Fruit fly (Drosophila melanogaster) whole organism, prepupa: ENCODE measurements around the gene Gr21a.

Experiments
- Blimp-1 ChIP-seq: fragments of 200-800 bp; sonication (Bioruptor generic); optimal IDR thresholded peaks from 3 replicates; lab custom pipeline; 2017; ENCODE audit warnings: missing biosample characterization, missing genetic modification characterization, mild to moderate bottlenecking, moderate library complexity, missing genetic modification reagents
- CG11902 ChIP-seq: fragments of 200-800 bp; sonication (Bioruptor generic); optimal IDR thresholded peaks from 3 replicates; lab custom pipeline; 2016; ENCODE audit warnings: missing biosample characterization, missing genetic modification characterization
- CG16779 ChIP-seq: fragments of 200-800 bp; sonication (Bioruptor generic); optimal IDR thresholded peaks from 3 replicates; lab custom pipeline; 2017; ENCODE audit warnings: missing biosample characterization, mild to moderate bottlenecking, missing genetic modification characterization
- CG31627 ChIP-seq: fragments of 200-800 bp; sonication (Bioruptor generic); optimal IDR thresholded peaks from 3 replicates; lab custom pipeline; 2016; ENCODE audit warnings: missing biosample characterization, missing genetic modification characterization
- CG32006 ChIP-seq: fragments of 200-800 bp; sonication (Bioruptor generic); optimal IDR thresholded peaks from 3 replicates; lab custom pipeline; 2017; ENCODE audit warnings: missing biosample characterization, mild to moderate bottlenecking, missing genetic modification characterization
- CG34406 ChIP-seq: fragments of 200-800 bp; sonication (Bioruptor generic); optimal IDR thresholded peaks from 3 replicates; lab custom pipeline; 2016; ENCODE audit warnings: missing biosample characterization, missing genetic modification characterization
- CG3919 ChIP-seq: fragments of 200-800 bp; sonication (Bioruptor generic); optimal IDR thresholded peaks from 3 replicates; lab custom pipeline; 2016; ENCODE audit warnings: missing biosample characterization, missing genetic modification characterization
- CG6163 ChIP-seq: fragments of 200-800 bp; sonication (Bioruptor generic); IDR thresholded peaks from 3 replicates; pipeline ENCODE4 v1.3.6; 2022; ENCODE audit warnings: missing biosample characterization, missing genetic modification characterization
- CG6276 ChIP-seq: fragments of 200-800 bp; sonication (Bioruptor generic); optimal IDR thresholded peaks from 2 replicates; lab custom pipeline; 2017; ENCODE audit warnings: missing biosample characterization, mild to moderate bottlenecking, missing genetic modification characterization
- CG6792 ChIP-seq: fragments of 200-800 bp; sonication (Bioruptor generic); optimal IDR thresholded peaks from 3 replicates; lab custom pipeline; 2016; ENCODE audit warnings: missing biosample characterization, missing genetic modification characterization
- CG6808 ChIP-seq: fragments of 200-800 bp; sonication (Bioruptor generic); optimal IDR thresholded peaks from 3 replicates; lab custom pipeline; 2017; ENCODE audit warnings: missing biosample characterization, missing genetic modification characterization, mild to moderate bottlenecking, moderate library complexity, missing genetic modification reagents
- CG7368 ChIP-seq: fragments of 200-800 bp; sonication (Bioruptor generic); optimal IDR thresholded peaks from 3 replicates; lab custom pipeline; 2016; ENCODE audit warnings: missing biosample characterization, missing genetic modification characterization
- CG8319 ChIP-seq: fragments of 200-800 bp; sonication (Bioruptor generic); optimal IDR thresholded peaks from 3 replicates; lab custom pipeline; 2016; ENCODE audit warnings: missing biosample characterization, missing genetic modification characterization
- CG8632 ChIP-seq: fragments of 200-800 bp; sonication (Bioruptor generic); optimal IDR thresholded peaks from 3 replicates; lab custom pipeline; 2016; ENCODE audit warnings: missing biosample characterization, missing genetic modification characterization
- CG9139 ChIP-seq: fragments of 200-800 bp; sonication (Bioruptor generic); optimal IDR thresholded peaks from 3 replicates; lab custom pipeline; 2017; ENCODE audit warnings: missing biosample characterization, mild to moderate bottlenecking, missing genetic modification characterization
- Eip93F ChIP-seq: fragments of 200-800 bp; sonication (Bioruptor generic); optimal IDR thresholded peaks from 2 replicates; lab custom pipeline; 2016; ENCODE audit warnings: missing biosample characterization, mild to moderate bottlenecking, missing genetic modification characterization
- Ets96B ChIP-seq: fragments of 200-800 bp; optimal IDR thresholded peaks from 2 replicates; lab custom pipeline; 2019; ENCODE audit warnings: missing biosample characterization, mild to moderate bottlenecking, missing genetic modification characterization, moderate library complexity
- Gug ChIP-seq: fragments of 200-800 bp; sonication (Bioruptor generic); IDR thresholded peaks from 2 replicates; pipeline ENCODE4 v1.3.6; 2022; ENCODE audit warnings: missing biosample characterization, missing genetic modification characterization
- Lpt ChIP-seq: fragments of 200-800 bp; sonication (Bioruptor generic); optimal IDR thresholded peaks from 3 replicates; lab custom pipeline; 2016; ENCODE audit warnings: missing biosample characterization, missing genetic modification characterization
- OdsH ChIP-seq: fragments of 200-800 bp; sonication (Bioruptor generic); optimal IDR thresholded peaks from 3 replicates; lab custom pipeline; 2016; ENCODE audit warnings: missing biosample characterization, missing genetic modification characterization
- Sox102F ChIP-seq: fragments of 200-800 bp; sonication (Bioruptor generic); optimal IDR thresholded peaks from 2 replicates; lab custom pipeline; 2016; ENCODE audit warnings: missing biosample characterization, mild to moderate bottlenecking, missing genetic modification characterization
- Sox15 ChIP-seq: fragments of 200-800 bp; sonication (Bioruptor generic); optimal IDR thresholded peaks from 3 replicates; lab custom pipeline; 2016; ENCODE audit warnings: missing biosample characterization, missing genetic modification characterization
- achi ChIP-seq: fragments of 200-800 bp; sonication (Bioruptor generic); optimal IDR thresholded peaks from 3 replicates; lab custom pipeline; 2016; ENCODE audit warnings: missing biosample characterization, missing genetic modification characterization
- acj6 ChIP-seq: fragments of 200-800 bp; sonication (Bioruptor generic); optimal IDR thresholded peaks from 3 replicates; lab custom pipeline; 2016; ENCODE audit warnings: missing biosample characterization, missing genetic modification characterization
- cyc ChIP-seq: fragments of 200-800 bp; sonication (Bioruptor generic); optimal IDR thresholded peaks from 3 replicates; lab custom pipeline; 2016; ENCODE audit warnings: missing biosample characterization, missing genetic modification characterization
- dac ChIP-seq: fragments of 200-800 bp; sonication (Bioruptor generic); optimal IDR thresholded peaks from 2 replicates; lab custom pipeline; 2017; ENCODE audit warnings: missing biosample characterization, mild to moderate bottlenecking, missing genetic modification characterization
- dsx ChIP-seq: fragments of 200-800 bp; optimal IDR thresholded peaks from 3 replicates; lab custom pipeline; 2019; ENCODE audit warnings: missing biosample characterization, mild to moderate bottlenecking, missing genetic modification characterization, moderate library complexity; ENCODE audit not compliant: poor library complexity, severe bottlenecking
- esn ChIP-seq: fragments of 200-800 bp; sonication (Bioruptor generic); optimal IDR thresholded peaks from 2 replicates; lab custom pipeline; 2016; ENCODE audit warnings: missing biosample characterization, mild to moderate bottlenecking, missing genetic modification characterization, moderate library complexity
- fd59A ChIP-seq: fragments of 200-800 bp; sonication (Bioruptor generic); optimal IDR thresholded peaks from 2 replicates; lab custom pipeline; 2017; ENCODE audit warnings: missing biosample characterization, mild to moderate bottlenecking, missing genetic modification characterization, missing genetic modification reagents
- fd85E ChIP-seq: fragments of 200-800 bp; sonication (Bioruptor generic); optimal IDR thresholded peaks from 3 replicates; lab custom pipeline; 2016; ENCODE audit warnings: missing biosample characterization, missing genetic modification characterization
- fkh ChIP-seq: fragments of 200-800 bp; sonication (Bioruptor generic); optimal IDR thresholded peaks from 3 replicates; lab custom pipeline; 2017; ENCODE audit warnings: missing biosample characterization, mild to moderate bottlenecking, missing genetic modification characterization, moderate library complexity
- lz ChIP-seq: fragments of 200-800 bp; sonication (Bioruptor generic); optimal IDR thresholded peaks from 3 replicates; lab custom pipeline; 2016; ENCODE audit warnings: missing biosample characterization, missing genetic modification characterization
- salr ChIP-seq, 2 experiments: fragments of 200-800 bp; sonication (Bioruptor generic); optimal IDR thresholded peaks; 3 replicates each; lab custom pipeline; 2016 to 2018; ENCODE audit warnings: missing biosample characterization in 2 of 2, missing genetic modification characterization in 2 of 2, mild to moderate bottlenecking in 1 of 2
- spab ChIP-seq: fragments of 200-800 bp; sonication (Bioruptor generic); optimal IDR thresholded peaks from 2 replicates; lab custom pipeline; 2017; ENCODE audit warnings: missing biosample characterization, mild to moderate bottlenecking, missing genetic modification characterization, missing genetic modification reagents
- svp ChIP-seq: fragments of 200-800 bp; sonication (Bioruptor generic); peaks from one replicate; lab custom pipeline; 2016; ENCODE audit warnings: missing biosample characterization, missing genetic modification characterization
- topi ChIP-seq: fragments of 200-800 bp; sonication (Bioruptor generic); optimal IDR thresholded peaks from 3 replicates; lab custom pipeline; 2016; ENCODE audit warnings: missing biosample characterization, missing genetic modification characterization
- vri ChIP-seq: fragments of 200-800 bp; sonication (Bioruptor generic); optimal IDR thresholded peaks from 3 replicates; lab custom pipeline; 2016; ENCODE audit warnings: missing biosample characterization, mild to moderate bottlenecking, missing genetic modification characterization

Gr21a gene

dm6 chr2L:790698-791097 is 10.4 kb downstream of the Gr21a start, which contains the start of gene Pkg21D:
Gene Pkg21D, minus strand, starts transcription at chr2L:790798.
- TF ChIP-seq topi (GFP tag; lab: Kevin White, UChicago) (no peak), Blimp-1 (no peak), CG9139 (no peak), CG3919 (GFP tag; lab: Kevin White, UChicago) (no peak)
- TF ChIP-seq, all 60 proteins: peak for 0

dm6 chr2L:810277-810676 is 30.0 kb downstream of the Gr21a start, which contains the start of gene Nnf1b:
Gene Nnf1b, plus strand, starts transcription at chr2L:810577.
- TF ChIP-seq lz = no peak
- no peak for TF ChIP-seq dsx (GFP tag; lab: Kevin White, UChicago)
- TF ChIP-seq CG8632 = no peak
- no peak for TF ChIP-seq topi (GFP tag; lab: Kevin White, UChicago)
- no peak for TF ChIP-seq CG6276 (GFP tag; lab: Kevin White, UChicago)
- TF ChIP-seq CG9139 = no peak
- TF ChIP-seq CG7368 = no peak
- no peak for TF ChIP-seq CG8319 (GFP tag; lab: Kevin White, UChicago)
- no peak for TF ChIP-seq Sox15 (GFP tag; lab: Kevin White, UChicago)
- TF ChIP-seq Sox102F (GFP tag; lab: Kevin White, UChicago) = no peak
- TF ChIP-seq, all 60 proteins: peak for 0

- TF ChIP-seq acj6 (GFP tag; lab: Kevin White, UChicago) (no peak), CG6808 (GFP tag; lab: Kevin White, UChicago) (no peak), Sox15 (GFP tag; lab: Kevin White, UChicago) (no peak), CG3919 (GFP tag; lab: Kevin White, UChicago) (no peak), CG31627 (GFP tag; lab: Kevin White, UChicago) (no peak), dac (no peak), Lpt (no peak), CG6163 (no peak), fd85E (GFP tag; lab: Kevin White, UChicago) (no peak), salr (GFP tag; optimal IDR thresholded peaks at IDR 0.05; lab: Kevin White, UChicago) (no peak)
Observed at dm6 chr2L:811405-811804, 31.1 kb downstream of the Gr21a start, which contains the start of gene Dbp21E2. Gene Dbp21E2, plus strand, starts transcription at chr2L:811584.

- TF ChIP-seq Gug (no peak), CG6808 (GFP tag; lab: Kevin White, UChicago) (peak; percentile 12), CG9139 (peak; percentile 9), Blimp-1 (no peak), fkh (peak; percentile 95), OdsH (GFP tag; lab: Kevin White, UChicago) (no peak)
Observed at dm6 chr2L:815785-816389, 35.6 kb downstream of the Gr21a start, which contains the start of the genes Saf6 and Pex12. Gene Saf6, minus strand, starts transcription at chr2L:815950. Gene Pex12, plus strand, starts transcription at chr2L:815993.

dm6 chr2L:817850-818249 is 37.6 kb downstream of the Gr21a start, which contains the start of gene CG15880:
Gene CG15880, minus strand, starts transcription at chr2L:817950.
- TF ChIP-seq Sox102F (GFP tag; lab: Kevin White, UChicago) (no peak), CG8319 (GFP tag; lab: Kevin White, UChicago) (no peak), CG6792 (GFP tag; lab: Kevin White, UChicago) (no peak), CG32006 (GFP tag; lab: Kevin White, UChicago) (no peak), CG11902 (no peak)

dm6 chr2L:819315-820032 is 39.2 kb downstream of the Gr21a start, which contains the start of the genes PGAP2 and Clp:
Gene PGAP2, minus strand, starts transcription at chr2L:819508.
Gene Clp, plus strand, starts transcription at chr2L:819964.
- no peak for TF ChIP-seq OdsH (GFP tag; lab: Kevin White, UChicago)
- TF ChIP-seq Lpt = peak; percentile 13
- peak; percentile 64 for TF ChIP-seq cyc (GFP tag; lab: Kevin White, UChicago)
- peak in 1 of 2 experiments; percentile 14 for TF ChIP-seq salr (GFP tag; optimal IDR thresholded peaks at IDR 0.05; lab: Kevin White, UChicago)
- TF ChIP-seq CG34406 = peak; percentile 38
- TF ChIP-seq spab = peak; percentile 12
- peak; percentile 86 for TF ChIP-seq svp (GFP tag; lab: Kevin White, UChicago)
- TF ChIP-seq CG8632 = peak; percentile 41
- peak; percentile 63 for TF ChIP-seq Eip93F (GFP tag; lab: Kevin White, UChicago)
- TF ChIP-seq dsx (GFP tag; lab: Kevin White, UChicago) = no peak
- peak; percentile 69 for TF ChIP-seq Ets96B (tag; lab: Kevin White, UChicago)
- no peak for TF ChIP-seq CG32006 (GFP tag; lab: Kevin White, UChicago)
- TF ChIP-seq dac = no peak
- TF ChIP-seq achi (GFP tag; lab: Kevin White, UChicago) = no peak
- TF ChIP-seq vri (GFP tag; lab: Kevin White, UChicago) = no peak
- TF ChIP-seq Sox15 (GFP tag; lab: Kevin White, UChicago) = peak; percentile 57
- no peak for TF ChIP-seq CG16779 (tag; lab: Kevin White, UChicago)
- no peak for TF ChIP-seq CG9139
- TF ChIP-seq CG6163 = peak; percentile 69
- peak; percentile 80 for TF ChIP-seq esn (GFP tag; lab: Kevin White, UChicago)
- peak; percentile 2 for TF ChIP-seq CG6808 (GFP tag; lab: Kevin White, UChicago)
- peak; percentile 51 for TF ChIP-seq fd59A (GFP tag; lab: Kevin White, UChicago)
